Worm (Caenorhabditis elegans) whole organism, late embryonic: ENCODE measurements around the gene scyl-1.

Experiments used
- K02D7.2 ChIP-seq: sonication (generic microtip); optimal IDR thresholded peaks from 2 replicates; lab custom pipeline; 2017; ENCODE audit warnings: mild to moderate bottlenecking, missing genetic modification characterization, missing compliant biosample characterization
- ama-1 ChIP-seq: fragments of 150-350 bp; optimal IDR thresholded peaks from 2 replicates; lab custom pipeline; 2014
- ceh-24 ChIP-seq: sonication (generic microtip); optimal IDR thresholded peaks from 2 replicates; lab custom pipeline; 2016; ENCODE audit warnings: mild to moderate bottlenecking, missing genetic modification characterization, missing compliant biosample characterization
- ceh-30 ChIP-seq: fragments of 150-350 bp; optimal IDR thresholded peaks from 2 replicates; lab custom pipeline; 2014; ENCODE audit warnings: missing biosample characterization, missing genetic modification characterization
- ceh-31 ChIP-seq: sonication (generic microtip); optimal IDR thresholded peaks from 2 replicates; lab custom pipeline; 2016; ENCODE audit warnings: missing genetic modification characterization, missing compliant biosample characterization
- elt-2 ChIP-seq: sonication (generic microtip); optimal IDR thresholded peaks from 2 replicates; lab custom pipeline; 2016; ENCODE audit warnings: missing genetic modification reagents, missing genetic modification characterization, missing compliant biosample characterization
- fkh-10 ChIP-seq: fragments of 150-350 bp; optimal IDR thresholded peaks from 2 replicates; lab custom pipeline; 2014; ENCODE audit warnings: missing biosample characterization, missing genetic modification reagents, missing genetic modification characterization
- hlh-30 ChIP-seq: sonication (generic microtip); optimal IDR thresholded peaks from 2 replicates; lab custom pipeline; 2017; ENCODE audit warnings: antibody characterized with exemption, missing genetic modification characterization, missing compliant biosample characterization; ENCODE audit not compliant: insufficient read depth
- nfya-1 ChIP-seq: sonication (generic microtip); optimal IDR thresholded peaks from 2 replicates; lab custom pipeline; 2017; ENCODE audit warnings: missing genetic modification characterization, mild to moderate bottlenecking, missing compliant biosample characterization, antibody characterized with exemption, moderate library complexity
- odd-2 ChIP-seq: sonication (generic microtip); optimal IDR thresholded peaks from 2 replicates; lab custom pipeline; 2017; ENCODE audit warnings: antibody characterized with exemption, mild to moderate bottlenecking, missing genetic modification characterization, missing compliant biosample characterization
- pha-4 ChIP-seq: fragments of 150-350 bp; optimal IDR thresholded peaks from 2 replicates; lab custom pipeline; 2018; ENCODE audit warnings: missing biosample characterization, missing genetic modification reagents, missing genetic modification characterization
- unc-86 ChIP-seq: sonication (generic microtip); optimal IDR thresholded peaks from 2 replicates; lab custom pipeline; 2016; ENCODE audit warnings: missing genetic modification characterization, missing compliant biosample characterization

- TF ChIP-seq fkh-10 (GFP tag; lab: Kevin White, UChicago) (no peak), hlh-30 (no peak), ama-1 (no peak), elt-2 (no peak), K02D7.2 (tag; lab: Kevin White, UChicago) (no peak), pha-4 (no peak), odd-2 (tag; lab: Kevin White, UChicago) (no peak), ceh-30 (tag; lab: Kevin White, UChicago) (no peak), nfya-1 (tag; lab: Kevin White, UChicago) (no peak), ceh-31 (tag; lab: Kevin White, UChicago) (no peak), ceh-24 (tag; lab: Kevin White, UChicago) (no peak), unc-86 (no peak)
Observed at ce11 chrV:13088485-13088884, 47.0 kb upstream of the scyl-1 start.
